Worm (Caenorhabditis elegans): ENCODE data around the gene T03E6.8.

T03E6.8 gene

DNA sequence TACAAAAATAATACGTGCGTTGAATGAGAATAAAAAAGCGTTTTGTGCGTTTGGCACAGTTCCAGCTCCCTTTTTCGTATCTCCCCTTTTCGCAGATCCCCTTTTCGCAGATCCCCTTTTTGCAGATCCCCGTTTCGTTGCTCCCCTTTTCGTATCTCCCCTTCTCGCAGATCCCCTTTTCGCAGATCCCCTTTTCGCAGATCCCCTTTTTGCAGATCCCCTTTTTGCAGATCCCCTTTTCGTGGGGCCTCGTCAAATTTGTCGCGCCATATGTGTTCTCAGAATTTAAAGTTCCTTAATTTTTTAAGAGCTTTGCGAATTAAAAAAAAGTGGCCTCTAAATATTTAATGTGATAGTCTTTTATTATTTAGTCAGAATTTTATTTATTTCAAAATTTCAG, 50.1 kb downstream of the T03E6.8 start, which contains the start of gene Y32B12B.4 (continued):
- TF ChIP-seq elt-4 (tag; optimal IDR thresholded peaks at IDR 0.05) (peak; percentile 92), elt-2 (tag; optimal IDR thresholded peaks at IDR 0.05) (no peak), eyg-1 (tag; optimal IDR thresholded peaks at IDR 0.05) (no peak), ceh-34 (tag; optimal IDR thresholded peaks at IDR 0.05) (peak; percentile 70), nhr-11 (tag; optimal IDR thresholded peaks at IDR 0.05) (no peak), ttx-3 (tag; optimal IDR thresholded peaks at IDR 0.05) (peak; percentile 38), fax-1 (tag; optimal IDR thresholded peaks at IDR 0.05) (peak; percentile 94), pax-1 (tag; optimal IDR thresholded peaks at IDR 0.05) (no peak), unc-86 (tag; optimal IDR thresholded peaks at IDR 0.05) (peak; percentile 56), K02D7.2 (tag; optimal IDR thresholded peaks at IDR 0.05) (peak; percentile 45), ceh-48 (tag; optimal IDR thresholded peaks at IDR 0.05) (no peak), dmd-4 (tag; optimal IDR thresholded peaks at IDR 0.05; ENCODE audit: borderline replicate concordance) (peak; percentile 84), sox-2 (GFP tag; IDR thresholded peaks at IDR 0.05) (peak; percentile 21; the same call in 1 of the 2 replicates), C08G9.2 (tag; optimal IDR thresholded peaks at IDR 0.05) (peak; percentile 94), ceh-31 (tag; optimal IDR thresholded peaks at IDR 0.05) (peak; percentile 98), unc-3 (GFP tag; conservative IDR thresholded peaks at IDR 0.05) (peak; percentile 44; the same call in 1 of the 2 replicates), unc-3 (tag; optimal IDR thresholded peaks at IDR 0.05) (peak; percentile 76), sox-4 (tag; optimal IDR thresholded peaks at IDR 0.05) (peak; percentile 14), madf-2 (tag; optimal IDR thresholded peaks at IDR 0.05) (peak; percentile 3), ceh-14 (tag; optimal IDR thresholded peaks at IDR 0.05) (peak; percentile 96), ceh-2 (tag; optimal IDR thresholded peaks at IDR 0.05) (peak; percentile 97), fkh-10 (GFP tag; optimal IDR thresholded peaks at IDR 0.05) (no peak), pat-9 (tag; optimal IDR thresholded peaks at IDR 0.05) (no peak), odd-2 (tag; optimal IDR thresholded peaks at IDR 0.05) (no peak), pha-4 (tag; optimal IDR thresholded peaks at IDR 0.05) (no peak), npax-4 (tag; optimal IDR thresholded peaks at IDR 0.05) (no peak), F13H6.1 (tag; optimal IDR thresholded peaks at IDR 0.05) (peak; percentile 91), dve-1 (tag; optimal IDR thresholded peaks at IDR 0.05) (no peak), ets-4 (tag; optimal IDR thresholded peaks at IDR 0.05) (peak; percentile 82), ceh-30 (tag; optimal IDR thresholded peaks at IDR 0.05) (no peak), ahr-1 (tag; optimal IDR thresholded peaks at IDR 0.05) (peak; percentile 76), syd-9 (tag; optimal IDR thresholded peaks at IDR 0.05) (peak; percentile 70), fkh-6 (tag; optimal IDR thresholded peaks at IDR 0.05) (peak; percentile 85), rnt-1 (tag; optimal IDR thresholded peaks at IDR 0.05) (peak; percentile 94), pha-2 (tag; optimal IDR thresholded peaks at IDR 0.05) (no peak), lim-6 (tag; optimal IDR thresholded peaks at IDR 0.05) (peak; percentile 87), hlh-15 (tag; optimal IDR thresholded peaks at IDR 0.05) (peak; percentile 29), zip-5 (tag; optimal IDR thresholded peaks at IDR 0.05) (peak; percentile 94), ceh-18 (tag; optimal IDR thresholded peaks at IDR 0.05) (peak; percentile 56), C38D4.7 (GFP tag; optimal IDR thresholded peaks at IDR 0.05) (no peak), hlh-13 (GFP tag; optimal IDR thresholded peaks at IDR 0.05) (peak; percentile 13), Y22D7AL.16 (tag; optimal IDR thresholded peaks at IDR 0.05) (no peak), pag-3 (tag; optimal IDR thresholded peaks at IDR 0.05; ENCODE audit: borderline replicate concordance) (peak; percentile 70), ceh-45 (GFP tag; IDR thresholded peaks at IDR 0.05) (0 out of 2 replicates have a peak, but pooled peaks have one; percentile 34), tbx-7 (tag; optimal IDR thresholded peaks at IDR 0.05) (peak; percentile 99), K09A11.1 (tag; optimal IDR thresholded peaks at IDR 0.05; ENCODE audit: insufficient read depth) (no peak), pros-1 (tag; optimal IDR thresholded peaks at IDR 0.05) (no peak)
